Worm (Caenorhabditis elegans): ENCODE data around the gene F44A6.3.

DNA sequence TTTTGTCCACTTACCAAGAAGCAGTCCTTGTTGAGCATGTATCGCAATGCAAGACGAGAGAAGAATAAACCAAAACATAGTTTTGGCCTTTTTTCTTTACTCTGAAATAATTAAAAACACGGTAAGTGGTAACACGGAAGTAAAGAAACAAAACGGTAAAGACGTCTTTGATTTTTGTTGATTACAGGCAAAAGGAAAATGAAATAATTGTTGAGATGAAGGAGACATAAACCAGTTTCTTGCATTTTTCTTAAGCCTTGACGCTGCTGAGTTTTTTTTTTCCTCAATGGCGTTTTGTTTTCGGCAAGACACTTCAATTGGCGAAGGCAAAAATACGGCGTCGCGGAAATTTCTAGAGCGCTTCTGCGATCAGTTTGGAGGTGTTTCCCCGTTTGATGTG is 24.3 kb downstream of the F44A6.3 start, which contains the start of gene zipt-13:
- TF ChIP-seq him-1 (tag; optimal IDR thresholded peaks at IDR 0.05) (no peak), W03F9.2 (tag; optimal IDR thresholded peaks at IDR 0.05) (no peak)
